Worm (Caenorhabditis elegans): ENCODE data around the gene frh-1.
"Not testable (repeated sequence)": the region's sequence is repeated elsewhere in the genome, so short reads cannot be mapped to it uniquely, and the experiment has no call there.

The frh-1 gene

DNA sequence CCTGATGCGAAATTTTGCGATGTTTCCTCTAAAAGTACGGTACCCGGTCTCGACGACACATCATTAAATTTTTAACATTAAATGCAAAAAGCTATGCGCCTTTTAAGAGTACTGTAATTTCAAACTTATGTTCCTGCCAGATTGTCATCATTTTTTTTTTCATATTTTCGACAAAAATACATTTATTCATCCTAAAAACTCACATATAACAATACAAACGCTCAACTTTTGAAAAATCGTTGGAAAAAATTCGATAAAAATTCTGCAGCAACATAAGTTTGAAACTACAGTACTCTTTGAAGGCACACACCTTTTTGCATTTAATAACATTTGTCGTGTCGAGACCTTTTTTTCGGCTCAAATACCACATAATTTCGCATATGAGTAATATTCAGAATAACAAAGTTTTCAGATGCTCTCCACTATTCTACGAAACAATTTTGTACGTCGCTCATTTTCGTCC is at the start of gene frh-1:
Gene frh-1, plus strand, starts transcription at position 413 of the 463 bp plus-strand sequence.
- TF ChIP-seq ceh-36 (tag; optimal IDR thresholded peaks at IDR 0.05) (no peak), ceh-13 (GFP tag; optimal IDR thresholded peaks at IDR 0.05) (no peak), flt-1 (GFP tag; IDR thresholded peaks at IDR 0.05) (no peak), pes-1 (GFP tag; IDR thresholded peaks at IDR 0.05) (no peak), B0310.2 (tag; optimal IDR thresholded peaks at IDR 0.05) (no peak), scrt-1 (GFP tag; IDR thresholded peaks at IDR 0.05) (no peak), sea-1 (GFP tag; conservative IDR thresholded peaks at IDR 0.05) (no peak), ets-7 (tag; optimal IDR thresholded peaks at IDR 0.05) (no peak), tra-4 (tag; optimal IDR thresholded peaks at IDR 0.05) (no peak), aly-1 (tag; optimal IDR thresholded peaks at IDR 0.05) (no peak)

DNA sequence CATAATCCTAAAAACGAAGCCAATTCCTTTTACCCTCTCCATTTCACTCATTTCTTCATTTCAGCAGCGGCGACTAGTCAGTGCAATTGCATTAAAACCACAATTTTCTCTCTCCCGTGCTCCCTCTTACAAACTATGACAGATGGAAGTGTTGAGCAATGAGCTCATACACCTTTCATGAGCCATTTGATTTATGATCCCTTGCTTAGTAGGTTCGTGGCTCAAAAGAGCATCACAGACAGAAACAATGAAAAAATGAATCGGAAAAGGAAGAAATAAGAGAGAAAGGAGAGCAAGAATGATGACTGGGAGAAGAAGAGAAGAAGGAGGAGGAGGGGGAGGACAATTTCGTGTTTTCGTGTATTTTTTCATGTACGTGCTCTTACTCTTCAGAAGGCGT is 45.7 kb upstream of the frh-1 start:
- TF ChIP-seq flt-1 (GFP tag; IDR thresholded peaks at IDR 0.05) (no peak), hmg-4 (GFP tag; optimal IDR thresholded peaks at IDR 0.05) (no peak), scrt-1 (GFP tag; IDR thresholded peaks at IDR 0.05) (no peak)

ce11 chrII:5872414-5872813 is 44.8 kb upstream of the frh-1 start:
- TF ChIP-seq ama-1 (optimal IDR thresholded peaks at IDR 0.05) (no peak), hmg-4 (GFP tag; optimal IDR thresholded peaks at IDR 0.05) (no peak), hmbx-1 (tag; optimal IDR thresholded peaks at IDR 0.05) (no peak), aly-1 (tag; optimal IDR thresholded peaks at IDR 0.05) (no peak), hnd-1 (tag; optimal IDR thresholded peaks at IDR 0.05) (no peak), tra-4 (tag; optimal IDR thresholded peaks at IDR 0.05) (no peak), tbx-11 (GFP tag; IDR thresholded peaks at IDR 0.05) (no peak), ceh-13 (GFP tag; optimal IDR thresholded peaks at IDR 0.05) (no peak), flt-1 (GFP tag; IDR thresholded peaks at IDR 0.05) (no peak), pes-1 (GFP tag; IDR thresholded peaks at IDR 0.05) (no peak), sea-1 (GFP tag; conservative IDR thresholded peaks at IDR 0.05) (no peak), B0310.2 (tag; optimal IDR thresholded peaks at IDR 0.05) (no peak), F13C5.2 (tag; optimal IDR thresholded peaks at IDR 0.05) (no peak), ceh-36 (tag; optimal IDR thresholded peaks at IDR 0.05) (no peak), ets-7 (tag; optimal IDR thresholded peaks at IDR 0.05) (no peak), scrt-1 (GFP tag; IDR thresholded peaks at IDR 0.05) (no peak)

ce11 chrII:5873564-5874070 is 43.6 kb upstream of the frh-1 start, which contains the start of gene tex-2:
Gene tex-2, minus strand, starts transcription at chrII:5873614.
- TF ChIP-seq sea-1 (GFP tag; conservative IDR thresholded peaks at IDR 0.05) = no peak
- TF ChIP-seq ama-1 (optimal IDR thresholded peaks at IDR 0.05) = no peak
- TF ChIP-seq ets-7 (tag; optimal IDR thresholded peaks at IDR 0.05) = no peak
- TF ChIP-seq tbx-11 (GFP tag; IDR thresholded peaks at IDR 0.05) = no peak
- no peak for TF ChIP-seq aly-1 (tag; optimal IDR thresholded peaks at IDR 0.05)
- no peak for TF ChIP-seq tra-4 (tag; optimal IDR thresholded peaks at IDR 0.05)
- no peak for TF ChIP-seq pes-1 (GFP tag; IDR thresholded peaks at IDR 0.05)
- no peak for TF ChIP-seq ceh-13 (GFP tag; optimal IDR thresholded peaks at IDR 0.05)
- TF ChIP-seq flt-1 (GFP tag; IDR thresholded peaks at IDR 0.05) = no peak
- no peak for TF ChIP-seq scrt-1 (GFP tag; IDR thresholded peaks at IDR 0.05)
- TF ChIP-seq hmg-4 (GFP tag; optimal IDR thresholded peaks at IDR 0.05) = no peak

ce11 chrII:5874130-5874529 is 43.1 kb upstream of the frh-1 start:
- TF ChIP-seq scrt-1 (GFP tag; IDR thresholded peaks at IDR 0.05) = no peak
- TF ChIP-seq aly-1 (tag; optimal IDR thresholded peaks at IDR 0.05) = no peak
- no peak for TF ChIP-seq ama-1 (optimal IDR thresholded peaks at IDR 0.05)
- no peak for TF ChIP-seq hmg-4 (GFP tag; optimal IDR thresholded peaks at IDR 0.05)
- no peak for TF ChIP-seq tbx-37 (GFP tag; conservative IDR thresholded peaks at IDR 0.05)

ce11 chrII:5876053-5876452 is 41.2 kb upstream of the frh-1 start, which contains the start of gene F55C12.6:
Gene F55C12.6, minus strand, starts transcription at chrII:5876153.
- no peak for TF ChIP-seq hmbx-1 (tag; optimal IDR thresholded peaks at IDR 0.05)
- TF ChIP-seq ceh-36 (tag; optimal IDR thresholded peaks at IDR 0.05) = no peak
- TF ChIP-seq ama-1 (optimal IDR thresholded peaks at IDR 0.05) = no peak
- no peak for TF ChIP-seq aly-1 (tag; optimal IDR thresholded peaks at IDR 0.05)
- TF ChIP-seq hnd-1 (tag; optimal IDR thresholded peaks at IDR 0.05) = no peak
- no peak for TF ChIP-seq flt-1 (GFP tag; IDR thresholded peaks at IDR 0.05)
- TF ChIP-seq tbx-11 (GFP tag; IDR thresholded peaks at IDR 0.05) = no peak
- TF ChIP-seq hmg-4 (GFP tag; optimal IDR thresholded peaks at IDR 0.05) = no peak
- no peak for TF ChIP-seq scrt-1 (GFP tag; IDR thresholded peaks at IDR 0.05)
- no peak for TF ChIP-seq tra-4 (tag; optimal IDR thresholded peaks at IDR 0.05)
- TF ChIP-seq tbx-37 (GFP tag; conservative IDR thresholded peaks at IDR 0.05) = no peak
- TF ChIP-seq ceh-13 (GFP tag; optimal IDR thresholded peaks at IDR 0.05) = no peak
- TF ChIP-seq F13C5.2 (tag; optimal IDR thresholded peaks at IDR 0.05) = no peak
- TF ChIP-seq ets-7 (tag; optimal IDR thresholded peaks at IDR 0.05) = no peak
- TF ChIP-seq pes-1 (GFP tag; IDR thresholded peaks at IDR 0.05) = no peak
- TF ChIP-seq B0310.2 (tag; optimal IDR thresholded peaks at IDR 0.05) = no peak
- TF ChIP-seq sea-1 (GFP tag; conservative IDR thresholded peaks at IDR 0.05) = no peak

ce11 chrII:5876511-5876910 is 40.7 kb upstream of the frh-1 start, which contains the start of gene F55C12.2:
Gene F55C12.2, plus strand, starts transcription at chrII:5876811.
- not testable (repeated sequence) for TF ChIP-seq hmbx-1 (tag; optimal IDR thresholded peaks at IDR 0.05); flt-1 (GFP tag; IDR thresholded peaks at IDR 0.05); hnd-1 (tag; optimal IDR thresholded peaks at IDR 0.05)

- TF ChIP-seq aly-1 (tag; optimal IDR thresholded peaks at IDR 0.05) (no peak), tra-4 (tag; optimal IDR thresholded peaks at IDR 0.05) (no peak), tbx-11 (GFP tag; IDR thresholded peaks at IDR 0.05) (no peak), ceh-13 (GFP tag; optimal IDR thresholded peaks at IDR 0.05) (no peak), sea-1 (GFP tag; conservative IDR thresholded peaks at IDR 0.05) (no peak), hmbx-1 (tag; optimal IDR thresholded peaks at IDR 0.05) (no peak), scrt-1 (GFP tag; IDR thresholded peaks at IDR 0.05) (no peak), F13C5.2 (tag; optimal IDR thresholded peaks at IDR 0.05) (no peak)
Measured at ce11 chrII:5880677-5881076, 36.5 kb upstream of the frh-1 start.
